Fruit fly (Drosophila melanogaster) whole organism, embryonic: ENCODE measurements around the gene Ser7.

Source experiments
- CG10462 ChIP-seq: fragments of 200-800 bp; sonication (Bioruptor generic); optimal IDR thresholded peaks from 2 replicates; lab custom pipeline; 2016; ENCODE audit warnings: missing biosample characterization, missing genetic modification characterization
- CG10979 ChIP-seq: fragments of 200-800 bp; sonication (Bioruptor generic); optimal IDR thresholded peaks from 2 replicates; lab custom pipeline; 2018; ENCODE audit warnings: missing biosample characterization, mild to moderate bottlenecking, missing genetic modification characterization, moderate library complexity
- CG12155 ChIP-seq: fragments of 200-800 bp; sonication (Bioruptor generic); optimal IDR thresholded peaks from 3 replicates; lab custom pipeline; 2016; ENCODE audit warnings: missing biosample characterization, missing genetic modification characterization
- CG14860 ChIP-seq: fragments of 200-800 bp; sonication (Bioruptor generic); IDR thresholded peaks from 3 replicates; pipeline ENCODE4 v1.3.6; 2022; ENCODE audit warnings: missing biosample characterization, missing genetic modification characterization; ENCODE audit not compliant: partially characterized antibody
- CG15514 ChIP-seq: fragments of 200-800 bp; sonication (Bioruptor generic); optimal IDR thresholded peaks from 3 replicates; lab custom pipeline; 2017; ENCODE audit warnings: missing biosample characterization, missing genetic modification characterization, mild to moderate bottlenecking, moderate library complexity, missing genetic modification reagents
- CG1603 ChIP-seq: fragments of 200-800 bp; sonication (Bioruptor generic); optimal IDR thresholded peaks from 2 replicates; lab custom pipeline; 2019; ENCODE audit warnings: missing biosample characterization, mild to moderate bottlenecking, missing genetic modification characterization, moderate library complexity
- CG17385 ChIP-seq: fragments of 200-800 bp; sonication (Bioruptor generic); optimal IDR thresholded peaks from 3 replicates; lab custom pipeline; 2018; ENCODE audit warnings: missing biosample characterization, mild to moderate bottlenecking, missing genetic modification characterization
- CG18599 ChIP-seq: fragments of 200-800 bp; sonication (Bioruptor generic); optimal IDR thresholded peaks from 3 replicates; lab custom pipeline; 2017; ENCODE audit warnings: missing biosample characterization, missing genetic modification characterization, mild to moderate bottlenecking, moderate library complexity, missing genetic modification reagents
- CG2678 ChIP-seq: fragments of 200-800 bp; sonication (Bioruptor generic); optimal IDR thresholded peaks from 3 replicates; lab custom pipeline; 2019; ENCODE audit warnings: missing biosample characterization, mild to moderate bottlenecking, missing genetic modification characterization, moderate library complexity
- CG30403 ChIP-seq: fragments of 200-800 bp; sonication (Bioruptor generic); optimal IDR thresholded peaks from 3 replicates; lab custom pipeline; 2016; ENCODE audit warnings: missing biosample characterization, missing genetic modification characterization
- CG31365 ChIP-seq: fragments of 200-800 bp; sonication (Bioruptor generic); optimal IDR thresholded peaks from 2 replicates; lab custom pipeline; 2018; ENCODE audit warnings: missing biosample characterization, mild to moderate bottlenecking, missing genetic modification characterization
- CG5180 ChIP-seq: fragments of 200-800 bp; sonication (Bioruptor generic); optimal IDR thresholded peaks from 3 replicates; lab custom pipeline; 2017; ENCODE audit warnings: missing biosample characterization, missing genetic modification characterization, mild to moderate bottlenecking, moderate library complexity, missing genetic modification reagents
- CG7372 ChIP-seq: fragments of 200-800 bp; sonication (Bioruptor generic); IDR thresholded peaks from 2 replicates; pipeline ENCODE4 v1.3.6; 2022; ENCODE audit warnings: missing biosample characterization, missing genetic modification characterization
- CG9215 ChIP-seq: fragments of 200-800 bp; sonication (Bioruptor generic); IDR thresholded peaks from 2 replicates; pipeline ENCODE4 v1.3.6; 2022; ENCODE audit warnings: missing biosample characterization, missing genetic modification characterization
- CG9727 ChIP-seq: fragments of 200-800 bp; sonication (Bioruptor generic); optimal IDR thresholded peaks from 3 replicates; lab custom pipeline; 2017; ENCODE audit warnings: missing biosample characterization, mild to moderate bottlenecking, missing genetic modification characterization
- CG9876 ChIP-seq: fragments of 200-800 bp; sonication (Bioruptor generic); optimal IDR thresholded peaks from 2 replicates; lab custom pipeline; 2016; ENCODE audit warnings: missing biosample characterization, missing genetic modification characterization
- Dad ChIP-seq: fragments of 200-800 bp; sonication (Bioruptor generic); optimal IDR thresholded peaks from 3 replicates; lab custom pipeline; 2016; ENCODE audit warnings: missing biosample characterization, missing genetic modification characterization
- Hr51 ChIP-seq, 2 experiments: fragments of 200-800 bp; sonication (Bioruptor generic); optimal IDR thresholded peaks; 2 replicates in 1 of 2; 3 replicates in 1 of 2; lab custom pipeline; 2016 to 2018; ENCODE audit warnings: missing biosample characterization in 2 of 2, missing genetic modification characterization in 2 of 2, mild to moderate bottlenecking in 1 of 2, moderate library complexity in 1 of 2
- Lpt ChIP-seq: fragments of >200 bp; optimal IDR thresholded peaks from 2 replicates; lab custom pipeline; 2018; ENCODE audit warnings: missing biosample characterization, missing genetic modification characterization
- NK7.1 ChIP-seq: fragments of 200-800 bp; sonication (Bioruptor generic); optimal IDR thresholded peaks from 3 replicates; lab custom pipeline; 2016; ENCODE audit warnings: missing biosample characterization, missing genetic modification characterization
- Oli ChIP-seq: fragments of 200-800 bp; sonication (Bioruptor generic); optimal IDR thresholded peaks from 2 replicates; lab custom pipeline; 2018; ENCODE audit warnings: missing biosample characterization, mild to moderate bottlenecking, missing genetic modification characterization, moderate library complexity
- Ptx1 ChIP-seq: fragments of 200-800 bp; sonication (Bioruptor generic); IDR thresholded peaks from 2 replicates; pipeline ENCODE4 v1.3.6; 2022; ENCODE audit warnings: missing biosample characterization, missing genetic modification characterization
- Ravus ChIP-seq: fragments of 200-800 bp; sonication (Bioruptor generic); IDR thresholded peaks from 2 replicates; pipeline ENCODE4 v1.3.6; 2022; ENCODE audit warnings: missing biosample characterization, missing genetic modification characterization
- Rfx ChIP-seq: fragments of 200-800 bp; sonication (Bioruptor generic); IDR thresholded peaks from 2 replicates; pipeline ENCODE4 v1.3.6; 2022; ENCODE audit warnings: missing biosample characterization, missing genetic modification characterization
- Rx ChIP-seq: fragments of 200-800 bp; sonication (Bioruptor generic); IDR thresholded peaks from 2 replicates; pipeline ENCODE4 v1.3.6; 2022; ENCODE audit warnings: missing biosample characterization, missing genetic modification characterization
- Side ChIP-seq: fragments of 200-800 bp; sonication (Bioruptor generic); optimal IDR thresholded peaks from 2 replicates; lab custom pipeline; 2016; ENCODE audit warnings: missing biosample characterization, missing genetic modification characterization
- Sox102F ChIP-seq: fragments of 200-800 bp; sonication (Bioruptor generic); optimal IDR thresholded peaks from 2 replicates; lab custom pipeline; 2018; ENCODE audit warnings: missing biosample characterization, mild to moderate bottlenecking, missing genetic modification characterization, moderate library complexity
- Vsx1 ChIP-seq: fragments of 200-800 bp; sonication (Bioruptor generic); optimal IDR thresholded peaks from 2 replicates; lab custom pipeline; 2017; ENCODE audit warnings: missing biosample characterization, mild to moderate bottlenecking, missing genetic modification characterization, missing genetic modification reagents
- Xbp1 ChIP-seq: fragments of 200-800 bp; sonication (Bioruptor generic); optimal IDR thresholded peaks from 3 replicates; lab custom pipeline; 2016; ENCODE audit warnings: missing biosample characterization, mild to moderate bottlenecking, missing genetic modification characterization
- bcd ChIP-seq: fragments of 200-800 bp; sonication (Bioruptor generic); optimal IDR thresholded peaks from 2 replicates; lab custom pipeline; 2017; ENCODE audit warnings: missing biosample characterization, mild to moderate bottlenecking, missing genetic modification characterization
- cas ChIP-seq: fragments of 200-800 bp; sonication (Bioruptor generic); IDR thresholded peaks from 2 replicates; pipeline ENCODE4 v1.3.6; 2022; ENCODE audit warnings: missing biosample characterization, missing genetic modification characterization
- chif ChIP-seq, 2 experiments: fragments of 200-800 bp; sonication (Bioruptor generic); optimal IDR thresholded peaks; 3 replicates each; lab custom pipeline; 2016; ENCODE audit warnings: missing biosample characterization in 2 of 2, missing genetic modification characterization in 2 of 2
- disco-r ChIP-seq: fragments of 200-800 bp; sonication (Bioruptor generic); optimal IDR thresholded peaks from 2 replicates; lab custom pipeline; 2016; ENCODE audit warnings: missing biosample characterization, missing genetic modification characterization
- dmrt99B ChIP-seq: fragments of 200-800 bp; sonication (Bioruptor generic); optimal IDR thresholded peaks from 2 replicates; lab custom pipeline; 2018; ENCODE audit warnings: missing biosample characterization, mild to moderate bottlenecking, missing genetic modification characterization, moderate library complexity
- fd102C ChIP-seq: fragments of 200-800 bp; sonication (Bioruptor generic); optimal IDR thresholded peaks from 2 replicates; lab custom pipeline; 2018; ENCODE audit warnings: missing biosample characterization, mild to moderate bottlenecking, missing genetic modification characterization, moderate library complexity
- ind ChIP-seq: fragments of 200-800 bp; sonication (Bioruptor generic); optimal IDR thresholded peaks from 3 replicates; lab custom pipeline; 2016; ENCODE audit warnings: missing biosample characterization, missing genetic modification characterization
- kay ChIP-seq: fragments of 200-800 bp; sonication (Bioruptor generic); optimal IDR thresholded peaks from 2 replicates; lab custom pipeline; 2016; ENCODE audit warnings: missing biosample characterization, missing genetic modification characterization
- lbe ChIP-seq: fragments of 200-800 bp; sonication (Bioruptor generic); optimal IDR thresholded peaks from 2 replicates; lab custom pipeline; 2016; ENCODE audit warnings: missing biosample characterization, mild to moderate bottlenecking, missing genetic modification characterization
- pan ChIP-seq, 4 experiments: fragments of >200 bp in 3 of 4; fragments of 200-800 bp in 1 of 4; sonication (Bioruptor generic) in 1 of 4; optimal IDR thresholded peaks in 3 of 4; IDR thresholded peaks in 1 of 4; 2 replicates each; pipeline versions ENCODE4 v1.3.6 to Lab custom; 2017 to 2022; ENCODE audit warnings: missing biosample characterization in 2 of 4, missing genetic modification characterization in 2 of 4, mixed read lengths in 1 of 4
- peb ChIP-seq: fragments of 200-800 bp; sonication (Bioruptor generic); IDR thresholded peaks from 2 replicates; pipeline ENCODE4 v1.3.6; 2022; ENCODE audit warnings: missing biosample characterization, missing genetic modification characterization
- pita ChIP-seq: fragments of 200-800 bp; sonication (Bioruptor generic); optimal IDR thresholded peaks from 2 replicates; lab custom pipeline; 2017; ENCODE audit warnings: missing biosample characterization, mild to moderate bottlenecking, missing genetic modification characterization
- pum ChIP-seq: fragments of 200-800 bp; sonication (Bioruptor generic); optimal IDR thresholded peaks from 2 replicates; lab custom pipeline; 2016; ENCODE audit warnings: missing biosample characterization, missing genetic modification characterization
- row ChIP-seq: fragments of 200-800 bp; sonication (Bioruptor generic); IDR thresholded peaks from 3 replicates; pipeline ENCODE4 v1.3.6; 2022; ENCODE audit warnings: missing biosample characterization, missing genetic modification characterization
- scrt ChIP-seq: fragments of 200-800 bp; sonication (Bioruptor generic); optimal IDR thresholded peaks from 2 replicates; lab custom pipeline; 2018; ENCODE audit warnings: missing biosample characterization, mild to moderate bottlenecking, missing genetic modification characterization, moderate library complexity
- sens ChIP-seq: fragments of 200-800 bp; sonication (Bioruptor generic); peaks from one replicate; lab custom pipeline; 2016; ENCODE audit warnings: missing biosample characterization, missing genetic modification characterization
- sisA ChIP-seq: fragments of 200-800 bp; sonication (Bioruptor generic); IDR thresholded peaks from 2 replicates; pipeline ENCODE4 v1.3.6; 2022; ENCODE audit warnings: missing biosample characterization, missing genetic modification characterization
- sob ChIP-seq: fragments of 200-800 bp; sonication (Bioruptor generic); IDR thresholded peaks from 2 replicates; pipeline ENCODE4 v1.3.6; 2022; ENCODE audit warnings: missing biosample characterization, missing genetic modification characterization
- stc ChIP-seq: fragments of 200-800 bp; sonication (Bioruptor generic); IDR thresholded peaks from 2 replicates; pipeline ENCODE4 v1.3.6; 2022; ENCODE audit warnings: missing biosample characterization, missing genetic modification characterization

The Ser7 gene

dm6 chrX:9864882-9865281, at the start of gene Ser7:
Gene Ser7, plus strand, starts transcription at chrX:9865233.
- TF ChIP-seq Rx (GFP tag; lab: Robert Waterston, UW) (no peak), CG31365 (no peak), CG14860 (GFP tag; lab: Robert Waterston, UW) (no peak), CG2678 (tag; lab: Kevin White, UChicago) (no peak), peb (GFP tag; lab: Robert Waterston, UW) (no peak), NK7.1 (GFP tag; lab: Kevin White, UChicago) (no peak), cas (no peak), pita (GFP tag; lab: Kevin White, UChicago) (no peak), Ravus (GFP tag; lab: Robert Waterston, UW) (no peak), CG9215 (no peak), Dad (GFP tag; lab: Kevin White, UChicago) (no peak), kay (GFP tag; lab: Kevin White, UChicago) (no peak), CG12155 (GFP tag; lab: Kevin White, UChicago) (no peak), lbe (GFP tag; lab: Kevin White, UChicago) (no peak), scrt (GFP tag; lab: Kevin White, UChicago) (no peak), sens (no peak), Hr51 (GFP tag; optimal IDR thresholded peaks at IDR 0.05; lab: Kevin White, UChicago) (no peak), CG10462 (GFP tag; lab: Kevin White, UChicago) (no peak)

DNA sequence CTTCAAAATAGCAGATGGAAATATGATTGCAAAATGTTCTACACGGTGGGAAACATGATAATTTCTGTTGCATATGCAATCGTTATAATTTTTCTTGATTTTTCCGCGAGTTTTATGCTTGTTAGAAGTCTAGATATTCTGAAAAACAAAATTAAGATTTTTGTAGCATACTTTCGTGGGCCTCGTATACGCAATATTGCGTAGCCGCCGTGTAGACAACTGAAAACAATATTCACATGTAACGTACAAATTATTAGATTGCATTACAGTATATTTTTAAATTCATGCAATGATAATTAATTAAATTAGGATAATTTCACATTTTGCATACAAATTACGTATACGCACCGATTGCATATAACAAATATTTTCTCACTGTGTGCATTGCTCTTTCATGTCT, 49.0 kb upstream of the Ser7 start:
- TF ChIP-seq stc, result no peak
- TF ChIP-seq sens, result peak; percentile 14
- TF ChIP-seq sob, result no peak
- TF ChIP-seq chif (GFP tag; optimal IDR thresholded peaks at IDR 0.05; lab: Kevin White, UChicago), result no peak
- TF ChIP-seq CG7372 (GFP tag; lab: Robert Waterston, UW), result peak; percentile 93
- peak; percentile 31 for TF ChIP-seq fd102C (GFP tag; lab: Kevin White, UChicago)
- no peak for TF ChIP-seq Side (GFP tag; lab: Kevin White, UChicago)
- no peak for TF ChIP-seq CG9876 (GFP tag; lab: Kevin White, UChicago)

- peak; percentile 44 for TF ChIP-seq Sox102F
- TF ChIP-seq pum (GFP tag; lab: Kevin White, UChicago), result no peak
- TF ChIP-seq sisA (GFP tag; lab: Robert Waterston, UW), result 0 out of 2 replicates have a peak, but pooled peaks have one; percentile 16
- no peak for TF ChIP-seq pan (optimal IDR thresholded peaks at IDR 0.05; lab: Kevin White, UChicago)
- TF ChIP-seq pan (GFP tag; optimal IDR thresholded peaks at IDR 0.05 in 1 of 2, IDR thresholded peaks at IDR 0.05 in 1 of 2), result peak in 1 of 2 experiments; percentile 25
- TF ChIP-seq disco-r (GFP tag; lab: Kevin White, UChicago), result no peak
- no peak for TF ChIP-seq Lpt (GFP tag; lab: Kevin White, UChicago)
- TF ChIP-seq Xbp1 (GFP tag; lab: Kevin White, UChicago), result peak; percentile 26
- peak; percentile 9; the same call in 1 of the 2 replicates for TF ChIP-seq sob
- 0 out of 2 replicates have a peak, but pooled peaks have one; percentile 16 for TF ChIP-seq Ptx1 (GFP tag; lab: Robert Waterston, UW)
- TF ChIP-seq CG1603 (tag; lab: Kevin White, UChicago), result no peak
- TF ChIP-seq CG9727 (GFP tag; lab: Kevin White, UChicago), result peak; percentile 6
- TF ChIP-seq CG30403 (GFP tag; lab: Kevin White, UChicago), result peak; percentile 34
- peak; percentile 3 for TF ChIP-seq ind
- no peak for TF ChIP-seq CG5180
- no peak for TF ChIP-seq Vsx1
- peak; percentile 39 for TF ChIP-seq CG18599 (GFP tag; lab: Kevin White, UChicago)
- no peak for TF ChIP-seq CG17385
- TF ChIP-seq kay (GFP tag; lab: Kevin White, UChicago), result no peak
- TF ChIP-seq Rfx (GFP tag; lab: Robert Waterston, UW), result peak; percentile 37; the same call in 1 of the 2 replicates
- TF ChIP-seq CG15514, result peak; percentile 1
- peak; percentile 10 for TF ChIP-seq dmrt99B (tag; lab: Kevin White, UChicago)
- peak; percentile 37 for TF ChIP-seq Oli (tag; lab: Kevin White, UChicago)
- peak; percentile 15 for TF ChIP-seq bcd (GFP tag; lab: Kevin White, UChicago)
- TF ChIP-seq row (GFP tag; lab: Robert Waterston, UW), result peak; percentile 46; the same call in 2 of the 3 replicates
- TF ChIP-seq CG10979, result no peak
Measured at dm6 chrX:9829896-9830295, 35.1 kb upstream of the Ser7 start.
